Worm (Caenorhabditis elegans) whole organism, L2 larva: ENCODE data around the gene fbxb-58.

Experiments used
- C34F6.9 ChIP-seq: fragments of 150-350 bp; optimal IDR thresholded peaks from 2 replicates; lab custom pipeline; 2014; ENCODE audit warnings: missing biosample characterization, missing genetic modification characterization
- ZK546.5 ChIP-seq: sonication (generic microtip); optimal IDR thresholded peaks from 2 replicates; lab custom pipeline; 2017; ENCODE audit warnings: missing biosample characterization, missing genetic modification characterization
- alr-1 ChIP-seq: fragments of 150-350 bp; optimal IDR thresholded peaks from 2 replicates; lab custom pipeline; 2014; ENCODE audit warnings: missing biosample characterization, missing genetic modification characterization
- ama-1 ChIP-seq: fragments of 150-350 bp; optimal IDR thresholded peaks from 2 replicates; lab custom pipeline; 2018; ENCODE audit warnings: inconsistent platforms
- blmp-1 ChIP-seq: sonication (generic microtip); optimal IDR thresholded peaks from 2 replicates; lab custom pipeline; 2017; ENCODE audit warnings: missing genetic modification characterization, mild to moderate bottlenecking, missing compliant biosample characterization, antibody characterized with exemption, moderate library complexity; ENCODE audit not compliant: insufficient read depth
- ceh-16 ChIP-seq: fragments of 150-350 bp; optimal IDR thresholded peaks from 2 replicates; lab custom pipeline; 2014; ENCODE audit warnings: missing biosample characterization, missing genetic modification characterization
- crh-2 ChIP-seq: sonication (generic microtip); optimal IDR thresholded peaks from 2 replicates; lab custom pipeline; 2017; ENCODE audit warnings: missing biosample characterization, missing genetic modification characterization
- elt-1 ChIP-seq: fragments of 150-350 bp; optimal IDR thresholded peaks from 2 replicates; lab custom pipeline; 2014; ENCODE audit warnings: missing biosample characterization, missing genetic modification characterization
- elt-3 ChIP-seq: sonication (generic microtip); optimal IDR thresholded peaks from 2 replicates; lab custom pipeline; 2017; ENCODE audit warnings: missing biosample characterization, missing genetic modification characterization
- fos-1 ChIP-seq: fragments of 150-350 bp; optimal IDR thresholded peaks from 2 replicates; lab custom pipeline; 2014; ENCODE audit warnings: missing biosample characterization, missing genetic modification characterization
- gmeb-1 ChIP-seq: fragments of 150-350 bp; optimal IDR thresholded peaks from 2 replicates; lab custom pipeline; 2014; ENCODE audit warnings: missing biosample characterization, missing genetic modification characterization
- lin-39 ChIP-seq: fragments of 150-350 bp; optimal IDR thresholded peaks from 2 replicates; lab custom pipeline; 2014; ENCODE audit warnings: missing biosample characterization, missing genetic modification reagents, missing genetic modification characterization
- lsy-2 ChIP-seq, 2 experiments: fragments of 150-350 bp in 1 of 2; sonication (generic microtip) in 1 of 2; optimal IDR thresholded peaks; 2 replicates each; lab custom pipeline; 2014 to 2017; ENCODE audit warnings: missing biosample characterization in 2 of 2, missing genetic modification characterization in 2 of 2
- mbf-1 ChIP-seq: sonication (generic microtip); optimal IDR thresholded peaks from 2 replicates; lab custom pipeline; 2017; ENCODE audit warnings: missing biosample characterization, missing genetic modification characterization
- nhr-10 ChIP-seq: sonication (generic microtip); optimal IDR thresholded peaks from 2 replicates; lab custom pipeline; 2017; ENCODE audit warnings: missing biosample characterization, missing genetic modification characterization
- nhr-11 ChIP-seq: fragments of 150-350 bp; optimal IDR thresholded peaks from 2 replicates; lab custom pipeline; 2014; ENCODE audit warnings: missing biosample characterization, missing genetic modification characterization
- nhr-21 ChIP-seq: fragments of 150-350 bp; optimal IDR thresholded peaks from 2 replicates; lab custom pipeline; 2014; ENCODE audit warnings: missing biosample characterization, missing genetic modification characterization
- nhr-23 ChIP-seq: fragments of 150-350 bp; optimal IDR thresholded peaks from 2 replicates; lab custom pipeline; 2014; ENCODE audit warnings: missing biosample characterization, missing genetic modification reagents, missing genetic modification characterization
- nhr-237 ChIP-seq: fragments of 150-350 bp; optimal IDR thresholded peaks from 2 replicates; lab custom pipeline; 2014; ENCODE audit warnings: missing biosample characterization, missing genetic modification characterization
- nhr-25 ChIP-seq: fragments of 150-350 bp; sonication (generic microtip); optimal IDR thresholded peaks from 3 replicates; lab custom pipeline; 2014; ENCODE audit warnings: missing biosample characterization, missing genetic modification characterization
- nhr-6 ChIP-seq: fragments of 150-350 bp; optimal IDR thresholded peaks from 2 replicates; lab custom pipeline; 2014; ENCODE audit warnings: missing biosample characterization, missing genetic modification characterization
- sma-3 ChIP-seq: sonication (generic microtip); optimal IDR thresholded peaks from 2 replicates; lab custom pipeline; 2016; ENCODE audit warnings: missing genetic modification reagents, missing genetic modification characterization, missing compliant biosample characterization
- sma-9 ChIP-seq, 2 experiments: fragments of 150-350 bp in 1 of 2; sonication (generic microtip) in 1 of 2; optimal IDR thresholded peaks; 2 replicates each; lab custom pipeline; 2014 to 2016; ENCODE audit warnings: missing genetic modification characterization in 2 of 2, mild to moderate bottlenecking in 1 of 2, missing biosample characterization in 1 of 2, missing compliant biosample characterization in 1 of 2, missing genetic modification reagents in 1 of 2, moderate library complexity in 1 of 2
- snpc-4 ChIP-seq: fragments of 150-350 bp; optimal IDR thresholded peaks from 2 replicates; lab custom pipeline; 2014; ENCODE audit warnings: missing biosample characterization, missing genetic modification characterization
- unc-55 ChIP-seq: fragments of 150-350 bp; sonication (generic microtip); optimal IDR thresholded peaks from 3 replicates; lab custom pipeline; 2014; ENCODE audit warnings: missing biosample characterization, missing genetic modification reagents, missing genetic modification characterization
- unc-62 ChIP-seq: fragments of 150-350 bp; optimal IDR thresholded peaks from 2 replicates; lab custom pipeline; 2014; ENCODE audit warnings: missing biosample characterization, missing genetic modification reagents, missing genetic modification characterization
- zag-1 ChIP-seq: fragments of 150-350 bp; optimal IDR thresholded peaks from 2 replicates; lab custom pipeline; 2014; ENCODE audit warnings: missing biosample characterization, missing genetic modification characterization
- ztf-11 ChIP-seq: sonication (generic microtip); optimal IDR thresholded peaks from 2 replicates; lab custom pipeline; 2017; ENCODE audit warnings: missing biosample characterization, missing genetic modification characterization
- ztf-4 ChIP-seq: fragments of 150-350 bp; optimal IDR thresholded peaks from 2 replicates; lab custom pipeline; 2014; ENCODE audit warnings: missing biosample characterization, missing genetic modification characterization

Gene fbxb-58

ce11 chrX:1589114-1589902 lies 38.6 kb upstream of the fbxb-58 start:
- TF ChIP-seq unc-62 (GFP tag; lab: Kevin White, UChicago) = no peak
- no peak for TF ChIP-seq nhr-21 (tag; lab: Kevin White, UChicago)

- TF ChIP-seq ZK546.5 (tag; lab: Kevin White, UChicago) (no peak), elt-1 (tag; lab: Kevin White, UChicago) (no peak)
Measured at ce11 chrX:1589962-1590361, 38.0 kb upstream of the fbxb-58 start.

DNA sequence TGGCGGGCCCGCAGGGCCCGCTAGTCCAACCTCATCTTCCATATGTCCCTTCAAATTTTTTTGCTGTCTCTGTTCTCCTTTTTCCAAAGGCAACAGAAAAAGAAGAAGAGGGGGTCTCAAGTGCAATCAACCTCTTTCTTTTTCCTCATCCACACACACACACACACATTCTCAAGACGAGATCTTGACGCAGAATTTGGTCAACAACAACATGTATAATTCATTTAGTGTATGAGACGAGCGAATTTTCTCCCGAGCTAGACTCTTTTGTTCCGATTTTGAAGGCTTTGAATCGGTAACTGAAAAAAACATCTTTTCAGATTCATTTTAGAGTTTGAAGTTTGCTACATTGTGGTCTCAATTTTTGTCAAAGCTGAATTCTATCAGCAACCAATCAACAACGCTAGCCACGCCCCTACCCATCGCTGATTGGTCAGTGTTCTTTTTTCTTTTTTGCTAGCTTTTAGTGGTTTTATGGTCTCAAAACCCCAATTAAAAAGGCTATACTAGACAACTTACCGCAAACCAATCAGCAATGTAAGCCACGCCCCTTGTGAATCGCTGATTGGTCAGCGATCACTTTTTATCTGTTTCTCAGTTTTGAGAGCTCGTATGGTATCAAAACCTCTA lies 29.8 kb upstream of the fbxb-58 start:
- no peak for TF ChIP-seq ztf-4 (tag; lab: Kevin White, UChicago)
- no peak for TF ChIP-seq nhr-25 (tag; lab: Kevin White, UChicago)
- TF ChIP-seq nhr-237 (tag; lab: Kevin White, UChicago) = no peak
- TF ChIP-seq unc-62 (GFP tag; lab: Kevin White, UChicago) = no peak
- TF ChIP-seq alr-1 (tag; lab: Kevin White, UChicago) = no peak
- TF ChIP-seq snpc-4 (tag; lab: Kevin White, UChicago) = no peak
- TF ChIP-seq lin-39 = no peak
- no peak for TF ChIP-seq fos-1
- no peak for TF ChIP-seq unc-55 (GFP tag; lab: Kevin White, UChicago)
- no peak for TF ChIP-seq nhr-23 (tag; lab: Kevin White, UChicago)
- TF ChIP-seq nhr-11 (tag; lab: Kevin White, UChicago) = no peak

- TF ChIP-seq ceh-16 (tag; lab: Kevin White, UChicago) (no peak), lsy-2 (tag; optimal IDR thresholded peaks at IDR 0.05; lab: Kevin White, UChicago) (peak in 1 of 2 experiments; percentile 3)
Measured at ce11 chrX:1599294-1599693, 28.6 kb upstream of the fbxb-58 start.

- TF ChIP-seq nhr-10 (tag; lab: Kevin White, UChicago) (no peak), C34F6.9 (tag; lab: Kevin White, UChicago) (peak; percentile 17)
Measured at ce11 chrX:1601563-1601962, 26.4 kb upstream of the fbxb-58 start.

- TF ChIP-seq fos-1 (no peak), ama-1 (lab: Kevin White, UChicago) (no peak), lsy-2 (tag; optimal IDR thresholded peaks at IDR 0.05; lab: Kevin White, UChicago) (no peak), mbf-1 (tag; lab: Kevin White, UChicago) (no peak), nhr-6 (tag; lab: Kevin White, UChicago) (no peak), gmeb-1 (no peak), unc-55 (GFP tag; lab: Kevin White, UChicago) (no peak), zag-1 (tag; lab: Kevin White, UChicago) (no peak), elt-3 (tag; lab: Kevin White, UChicago) (no peak), sma-3 (no peak), elt-1 (tag; lab: Kevin White, UChicago) (no peak), ZK546.5 (tag; lab: Kevin White, UChicago) (no peak), crh-2 (tag; lab: Kevin White, UChicago) (no peak), ztf-11 (no peak), sma-9 (GFP tag; optimal IDR thresholded peaks at IDR 0.05; lab: Kevin White, UChicago) (no peak), sma-9 (tag; optimal IDR thresholded peaks at IDR 0.05; lab: Kevin White, UChicago) (no peak), blmp-1 (tag; lab: Kevin White, UChicago) (no peak), C34F6.9 (tag; lab: Kevin White, UChicago) (no peak), unc-62 (GFP tag; lab: Kevin White, UChicago) (no peak), nhr-23 (tag; lab: Kevin White, UChicago) (no peak)
- TF ChIP-seq, all 48 proteins: peak for 0
Measured at ce11 chrX:1602548-1602947, 25.4 kb upstream of the fbxb-58 start.
